Fruit fly (Drosophila melanogaster) S2 (cell line): ENCODE measurements around the gene gny.

Source experiments
- CG8478 ChIP-seq: fragments of >200 bp; optimal IDR thresholded peaks from 2 replicates; lab custom pipeline; 2018
- CTCF ChIP-seq, 2 experiments: fragments of >200 bp; optimal IDR thresholded peaks; 2 replicates each; lab custom pipeline; 2018

- TF ChIP-seq CG8478 (lab: Kevin White, UChicago) (no peak), CTCF (optimal IDR thresholded peaks at IDR 0.05; lab: Kevin White, UChicago) (no peak)
Measured at dm6 chr2L:10378631-10379030, 1.3 kb upstream of the gny start.
